Worm (Caenorhabditis elegans): Measurements from ENCODE around the gene ins-37.

ins-37 gene

DNA sequence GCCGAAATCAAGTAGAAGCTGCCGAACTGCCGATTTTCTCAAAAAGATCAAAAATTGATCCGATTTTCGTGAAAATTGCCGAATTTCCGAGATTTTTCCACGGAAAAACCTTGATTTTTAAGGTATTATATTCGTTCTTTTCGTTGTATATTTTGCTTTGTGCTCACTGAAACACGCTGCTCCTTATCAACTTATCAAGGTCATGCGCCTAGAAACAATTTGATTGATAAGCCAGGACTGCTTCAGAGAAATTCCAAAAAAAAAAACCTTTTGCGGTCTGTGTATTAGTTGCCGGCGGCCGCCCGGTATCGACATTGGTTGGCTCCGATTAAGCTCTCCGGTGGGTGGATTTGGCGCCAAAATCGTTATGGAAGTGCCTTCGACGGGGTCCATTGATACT, 26.5 kb upstream of the ins-37 start:
- TF ChIP-seq dmd-6 (GFP tag; IDR thresholded peaks at IDR 0.05) (peak; percentile 65), zfp-3 (GFP tag; conservative IDR thresholded peaks at IDR 0.05) (no peak), pqm-1 (tag; optimal IDR thresholded peaks at IDR 0.05) (peak; percentile 71), daf-16 (GFP tag; optimal IDR thresholded peaks at IDR 0.05) (no peak), daf-16 (tag; optimal IDR thresholded peaks at IDR 0.05) (peak; percentile 9), duxl-1 (tag; optimal IDR thresholded peaks at IDR 0.05; ENCODE audit: poor library complexity) (no peak), ama-1 (optimal IDR thresholded peaks at IDR 0.05) (no peak), nhr-28 (tag; optimal IDR thresholded peaks at IDR 0.05) (peak; percentile 16), hif-1 (tag; optimal IDR thresholded peaks at IDR 0.05) (no peak), hlh-11 (tag; optimal IDR thresholded peaks at IDR 0.05) (peak; percentile 39), ceh-82 (tag; optimal IDR thresholded peaks at IDR 0.05) (no peak), nhr-77 (tag; optimal IDR thresholded peaks at IDR 0.05) (peak; percentile 6), dve-1 (tag; optimal IDR thresholded peaks at IDR 0.05; ENCODE audit: insufficient read depth) (peak; percentile 16)

DNA sequence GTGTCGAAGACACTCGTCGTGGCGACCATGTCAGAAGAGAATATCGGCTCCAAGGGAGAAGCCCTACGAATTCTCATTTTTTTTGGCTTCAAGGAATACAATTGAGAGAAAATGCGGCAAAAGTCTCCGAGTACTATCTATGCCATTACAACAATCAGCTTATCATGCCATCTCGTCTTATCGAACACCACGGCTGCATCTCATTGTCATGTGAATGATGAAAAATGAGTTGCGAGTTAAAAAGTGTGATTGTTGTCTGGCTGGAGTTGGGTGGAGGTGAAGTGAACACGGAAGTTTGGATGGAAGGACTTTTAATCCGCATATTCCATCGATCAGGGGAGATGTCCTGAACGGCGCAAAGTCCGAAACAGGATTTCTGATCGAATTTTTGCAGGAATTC, 25.0 kb upstream of the ins-37 start:
- TF ChIP-seq zfp-2 (tag; optimal IDR thresholded peaks at IDR 0.05) = no peak
- peak; percentile 73 for TF ChIP-seq dmd-6 (GFP tag; IDR thresholded peaks at IDR 0.05)
- peak; percentile 42 for TF ChIP-seq dve-1 (tag; optimal IDR thresholded peaks at IDR 0.05; ENCODE audit: insufficient read depth)
- peak; percentile 92 for TF ChIP-seq pqm-1 (tag; optimal IDR thresholded peaks at IDR 0.05)
- no peak for TF ChIP-seq daf-16 (GFP tag; optimal IDR thresholded peaks at IDR 0.05)
- TF ChIP-seq daf-16 (tag; optimal IDR thresholded peaks at IDR 0.05) = peak; percentile 5
- peak; percentile 68 for TF ChIP-seq nhr-77 (tag; optimal IDR thresholded peaks at IDR 0.05)
- TF ChIP-seq mxl-3 (GFP tag; optimal IDR thresholded peaks at IDR 0.05) = peak; percentile 54
- peak; percentile 61 for TF ChIP-seq hlh-30 (tag; optimal IDR thresholded peaks at IDR 0.05; ENCODE audit: insufficient read depth)
- no peak for TF ChIP-seq daf-8 (GFP tag; IDR thresholded peaks at IDR 0.05)
- peak; percentile 61 for TF ChIP-seq hlh-11 (tag; optimal IDR thresholded peaks at IDR 0.05)
- TF ChIP-seq nhr-28 (tag; optimal IDR thresholded peaks at IDR 0.05) = peak; percentile 83

ce11 chrII:13859847-13860246, 23.9 kb upstream of the ins-37 start:
- TF ChIP-seq nhr-28 (tag; optimal IDR thresholded peaks at IDR 0.05) (peak; percentile 57), ama-1 (optimal IDR thresholded peaks at IDR 0.05) (no peak), hlh-11 (tag; optimal IDR thresholded peaks at IDR 0.05) (peak; percentile 44), zip-11 (GFP tag; IDR thresholded peaks at IDR 0.05) (no peak), ztf-11 (tag; optimal IDR thresholded peaks at IDR 0.05) (no peak), daf-16 (GFP tag; optimal IDR thresholded peaks at IDR 0.05) (no peak), daf-16 (tag; optimal IDR thresholded peaks at IDR 0.05) (peak; percentile 48), nhr-42 (GFP tag; IDR thresholded peaks at IDR 0.05) (peak; percentile 38; the same call in 1 of the 2 replicates), dmd-6 (GFP tag; IDR thresholded peaks at IDR 0.05) (peak; percentile 22; the same call in 1 of the 2 replicates), lir-3 (tag; optimal IDR thresholded peaks at IDR 0.05) (no peak), mes-2 (tag; optimal IDR thresholded peaks at IDR 0.05; ENCODE audit: poor library complexity, severe bottlenecking) (peak; percentile 38), nhr-77 (tag; optimal IDR thresholded peaks at IDR 0.05) (peak; percentile 63), pqm-1 (tag; optimal IDR thresholded peaks at IDR 0.05) (peak; percentile 30), dve-1 (tag; optimal IDR thresholded peaks at IDR 0.05; ENCODE audit: insufficient read depth) (peak; percentile 44), ctbp-1 (GFP tag; IDR thresholded peaks at IDR 0.05) (no peak), nhr-237 (tag; optimal IDR thresholded peaks at IDR 0.05) (no peak), aha-1 (tag) (peak; percentile 40)

ce11 chrII:13858352-13858751, 22.4 kb upstream of the ins-37 start:
- no peak for TF ChIP-seq egl-43 (GFP tag; IDR thresholded peaks at IDR 0.05)
- TF ChIP-seq set-16 (GFP tag; IDR thresholded peaks at IDR 0.05) = peak; percentile 92

ce11 chrII:13855352-13855751, 19.4 kb upstream of the ins-37 start:
- TF ChIP-seq unc-62 (GFP tag; optimal IDR thresholded peaks at IDR 0.05 in 1 of 2) (peak in 1 of 2 experiments; percentile 42), unc-62 (tag; optimal IDR thresholded peaks at IDR 0.05) (no peak), Y48G9A.11 (GFP tag; IDR thresholded peaks at IDR 0.05) (no peak), zip-11 (GFP tag; IDR thresholded peaks at IDR 0.05) (no peak)
